Fruit fly (Drosophila melanogaster): ENCODE data around the gene PH4alphaNE1.

dm6 chr3R:30454442-30454841, 45.7 kb downstream of the PH4alphaNE1 start:
- TF ChIP-seq HLHmδ (GFP tag; optimal IDR thresholded peaks at IDR 0.05), result no peak
- no peak for TF ChIP-seq Bdp1 (GFP tag; optimal IDR thresholded peaks at IDR 0.05)
- no peak for TF ChIP-seq MTF-1 (GFP tag; optimal IDR thresholded peaks at IDR 0.05; ENCODE audit: borderline replicate concordance)
- TF ChIP-seq exex (tag; optimal IDR thresholded peaks at IDR 0.05), result no peak
- TF ChIP-seq Mrtf (GFP tag; IDR thresholded peaks at IDR 0.05), result no peak
- no peak for TF ChIP-seq CG34376 (GFP tag; optimal IDR thresholded peaks at IDR 0.05)
- no peak for TF ChIP-seq HLH4C (GFP tag; IDR thresholded peaks at IDR 0.05; ENCODE audit: partially characterized antibody)
- TF ChIP-seq Gsc (GFP tag; IDR thresholded peaks at IDR 0.05), result no peak
- TF ChIP-seq cad (GFP tag; optimal IDR thresholded peaks at IDR 0.05), result no peak
